Worm (Caenorhabditis elegans) whole organism, young adult: ENCODE measurements around the gene K03B4.8.

Experiments used
- B0019.2 ChIP-seq: fragments of 200-800 bp; sonication (Bioruptor generic); conservative IDR thresholded peaks from 2 replicates; pipeline ENCODE4 v1.3.6; 2022; ENCODE audit warnings: missing genetic modification reagents, missing genetic modification characterization, missing compliant biosample characterization
- B0261.1 ChIP-seq: sonication (generic microtip); optimal IDR thresholded peaks from 2 replicates; lab custom pipeline; 2016; ENCODE audit warnings: mild to moderate bottlenecking, missing genetic modification characterization, moderate library complexity, missing compliant biosample characterization
- F55B11.4 ChIP-seq: sonication (generic microtip); optimal IDR thresholded peaks from 2 replicates; lab custom pipeline; 2016; ENCODE audit warnings: missing compliant biosample characterization, missing genetic modification characterization, borderline replicate concordance; ENCODE audit not compliant: insufficient read depth
- K12H6.12 ChIP-seq: fragments of 200-800 bp; sonication (Bioruptor generic); optimal IDR thresholded peaks from 2 replicates; lab custom pipeline; 2018; ENCODE audit warnings: mild to moderate bottlenecking, missing genetic modification characterization, missing compliant biosample characterization
- T07F8.4 ChIP-seq: sonication (generic microtip); optimal IDR thresholded peaks from 2 replicates; lab custom pipeline; 2016; ENCODE audit warnings: mild to moderate bottlenecking, missing genetic modification characterization, moderate library complexity, missing compliant biosample characterization
- Y53G8AR.9 ChIP-seq: fragments of 200-800 bp; sonication (Bioruptor generic); conservative IDR thresholded peaks from 2 replicates; pipeline ENCODE4 v1.3.6; 2022; ENCODE audit warnings: missing genetic modification reagents, missing genetic modification characterization, missing compliant biosample characterization
- Y56A3A.18 ChIP-seq: fragments of 200-800 bp; sonication (Bioruptor generic); IDR thresholded peaks from 2 replicates; pipeline ENCODE4 v1.3.6; 2022; ENCODE audit warnings: missing genetic modification reagents, missing genetic modification characterization, missing compliant biosample characterization
- Y67H2A.10 ChIP-seq: fragments of 200-800 bp; sonication (Bioruptor generic); conservative IDR thresholded peaks from 2 replicates; pipeline ENCODE4 v1.3.6; 2022; ENCODE audit warnings: missing genetic modification reagents, missing genetic modification characterization, missing compliant biosample characterization
- atf-7 ChIP-seq: sonication (generic microtip); optimal IDR thresholded peaks from 2 replicates; lab custom pipeline; 2017; ENCODE audit warnings: mild to moderate bottlenecking, missing genetic modification characterization, missing compliant biosample characterization
- athp-1 ChIP-seq: sonication (generic microtip); optimal IDR thresholded peaks from 2 replicates; lab custom pipeline; 2017; ENCODE audit warnings: mild to moderate bottlenecking, missing genetic modification characterization, missing compliant biosample characterization
- attf-3 ChIP-seq: fragments of 200-800 bp; sonication (Bioruptor generic); conservative IDR thresholded peaks from 2 replicates; pipeline ENCODE4 v1.3.6; 2022; ENCODE audit warnings: missing genetic modification reagents, missing genetic modification characterization, missing compliant biosample characterization
- attf-5 ChIP-seq: fragments of 200-800 bp; sonication (Bioruptor generic); optimal IDR thresholded peaks from 2 replicates; lab custom pipeline; 2018; ENCODE audit warnings: mild to moderate bottlenecking, missing genetic modification characterization, missing compliant biosample characterization
- attf-6 ChIP-seq: fragments of 200-800 bp; sonication (Bioruptor generic); IDR thresholded peaks from 2 replicates; pipeline ENCODE4 v1.3.6; 2022; ENCODE audit warnings: missing genetic modification reagents, missing genetic modification characterization, missing compliant biosample characterization
- bed-1 ChIP-seq: fragments of 200-800 bp; sonication (Bioruptor generic); IDR thresholded peaks from 2 replicates; pipeline ENCODE4 v1.3.6; 2022; ENCODE audit warnings: missing genetic modification reagents, missing genetic modification characterization, missing compliant biosample characterization
- bed-2 ChIP-seq: fragments of 200-800 bp; sonication (Bioruptor generic); IDR thresholded peaks from 2 replicates; pipeline ENCODE4 v1.3.6; 2022; ENCODE audit warnings: missing genetic modification reagents, missing genetic modification characterization, missing compliant biosample characterization
- ccch-3 ChIP-seq: fragments of 200-800 bp; sonication (Bioruptor generic); optimal IDR thresholded peaks from 2 replicates; lab custom pipeline; 2018; ENCODE audit warnings: mild to moderate bottlenecking, missing genetic modification characterization, missing compliant biosample characterization
- dox-1 ChIP-seq: fragments of 200-800 bp; sonication (Bioruptor generic); IDR thresholded peaks from 2 replicates; pipeline ENCODE4 v1.3.6; 2022; ENCODE audit warnings: missing genetic modification reagents, missing genetic modification characterization, missing compliant biosample characterization
- egl-18 ChIP-seq: fragments of 200-800 bp; sonication (Bioruptor generic); IDR thresholded peaks from 2 replicates; pipeline ENCODE4 v1.3.6; 2022; ENCODE audit warnings: missing genetic modification reagents, missing genetic modification characterization, missing compliant biosample characterization
- egrh-3 ChIP-seq: fragments of 200-800 bp; sonication (Bioruptor generic); IDR thresholded peaks from 2 replicates; pipeline ENCODE4 v1.3.6; 2022; ENCODE audit warnings: missing genetic modification reagents, missing genetic modification characterization, missing compliant biosample characterization
- fkh-3 ChIP-seq: sonication (generic microtip); optimal IDR thresholded peaks from 2 replicates; lab custom pipeline; 2016; ENCODE audit warnings: mild to moderate bottlenecking, missing genetic modification characterization, missing compliant biosample characterization
- gei-17 ChIP-seq: fragments of 200-800 bp; sonication (Bioruptor generic); optimal IDR thresholded peaks from 2 replicates; lab custom pipeline; 2018; ENCODE audit warnings: mild to moderate bottlenecking, missing genetic modification characterization, missing compliant biosample characterization
- him-1 ChIP-seq: sonication (generic microtip); optimal IDR thresholded peaks from 2 replicates; lab custom pipeline; 2016; ENCODE audit warnings: missing genotype, missing genetic modification reagents, missing genetic modification characterization, missing compliant biosample characterization
- hmg-1.2 ChIP-seq: fragments of 200-800 bp; sonication (Bioruptor generic); IDR thresholded peaks from 2 replicates; pipeline ENCODE4 v1.3.6; 2022; ENCODE audit warnings: missing genetic modification reagents, missing genetic modification characterization, missing compliant biosample characterization
- hrde-1 ChIP-seq: sonication (generic microtip); optimal IDR thresholded peaks from 2 replicates; lab custom pipeline; 2016; ENCODE audit warnings: missing genetic modification characterization, mild to moderate bottlenecking, missing compliant biosample characterization, moderate library complexity, missing genotype, missing genetic modification reagents, borderline replicate concordance
- lin-54 ChIP-seq: fragments of 200-800 bp; sonication (Bioruptor generic); optimal IDR thresholded peaks from 2 replicates; lab custom pipeline; 2018; ENCODE audit warnings: mild to moderate bottlenecking, missing genetic modification characterization, missing compliant biosample characterization
- madf-8 ChIP-seq: fragments of 200-800 bp; sonication (Bioruptor generic); conservative IDR thresholded peaks from 2 replicates; pipeline ENCODE4 v1.3.6; 2022; ENCODE audit warnings: missing genetic modification reagents, missing genetic modification characterization, missing compliant biosample characterization
- mel-28 ChIP-seq: sonication (generic microtip); optimal IDR thresholded peaks from 2 replicates; lab custom pipeline; 2016; ENCODE audit warnings: borderline replicate concordance, mild to moderate bottlenecking, missing genetic modification characterization, missing compliant biosample characterization
- nhr-80 ChIP-seq: sonication (generic microtip); optimal IDR thresholded peaks from 2 replicates; lab custom pipeline; 2016; ENCODE audit warnings: missing genetic modification characterization, missing compliant biosample characterization
- rec-8 ChIP-seq, 2 experiments: sonication (generic microtip); optimal IDR thresholded peaks; 2 replicates each; lab custom pipeline; 2016; ENCODE audit warnings: mild to moderate bottlenecking in 2 of 2, missing genetic modification characterization in 2 of 2, missing genetic modification reagents in 2 of 2, missing genotype in 2 of 2, missing biosample characterization in 1 of 2, missing compliant biosample characterization in 1 of 2, moderate library complexity in 1 of 2
- sdz-38 ChIP-seq: sonication (generic microtip); optimal IDR thresholded peaks from 2 replicates; lab custom pipeline; 2016; ENCODE audit warnings: missing genotype, missing genetic modification characterization, missing compliant biosample characterization
- sea-2 ChIP-seq: fragments of 200-800 bp; sonication (Bioruptor generic); IDR thresholded peaks from 2 replicates; pipeline ENCODE4 v1.3.6; 2022; ENCODE audit warnings: missing genetic modification characterization, missing compliant biosample characterization
- tbx-9 ChIP-seq: sonication (generic microtip); optimal IDR thresholded peaks from 2 replicates; lab custom pipeline; 2016; ENCODE audit warnings: borderline replicate concordance, missing genetic modification characterization, inconsistent platforms, missing compliant biosample characterization
- tlf-1 ChIP-seq: fragments of 200-800 bp; sonication (Bioruptor generic); optimal IDR thresholded peaks from 2 replicates; lab custom pipeline; 2018; ENCODE audit warnings: mild to moderate bottlenecking, missing genetic modification characterization, missing compliant biosample characterization
- ztf-25 ChIP-seq: fragments of 200-800 bp; sonication (Bioruptor generic); IDR thresholded peaks from 2 replicates; pipeline ENCODE4 v1.3.6; 2022; ENCODE audit warnings: missing genetic modification reagents, missing genetic modification characterization, missing compliant biosample characterization
- ztf-3 ChIP-seq: fragments of 200-800 bp; sonication (Bioruptor generic); optimal IDR thresholded peaks from 2 replicates; lab custom pipeline; 2018; ENCODE audit warnings: mild to moderate bottlenecking, missing genetic modification characterization, missing compliant biosample characterization

The K03B4.8 gene

DNA sequence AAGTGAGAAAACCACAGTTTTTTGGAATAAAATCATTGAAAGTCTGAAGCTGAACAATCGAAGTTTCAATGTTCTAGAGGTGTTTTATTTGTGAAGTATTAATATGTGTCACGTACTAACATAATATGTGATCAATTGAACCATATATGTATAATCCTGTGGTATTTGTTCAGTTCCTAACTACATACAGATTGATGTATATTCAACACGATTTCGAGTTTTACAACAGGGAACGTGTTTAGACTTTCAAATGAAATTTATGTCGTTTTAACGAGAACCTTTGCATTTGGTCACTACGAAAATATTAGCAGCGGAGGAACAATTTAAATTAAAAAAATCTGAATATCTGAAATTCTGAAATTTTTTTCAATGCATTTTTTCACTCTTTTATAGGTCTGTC lies at the start of gene K03B4.8:
Gene K03B4.8, minus strand, starts transcription at position 101 of the 400 bp plus-strand sequence.
- TF ChIP-seq atf-7, result no peak
- no peak for TF ChIP-seq T07F8.4
- no peak for TF ChIP-seq him-1
- TF ChIP-seq Y56A3A.18, result no peak
- no peak for TF ChIP-seq ztf-3 (GFP tag; lab: Kevin White, UChicago)
- no peak for TF ChIP-seq sdz-38 (tag; lab: Kevin White, UChicago)
- no peak for TF ChIP-seq attf-5 (GFP tag; lab: Kevin White, UChicago)
- TF ChIP-seq tlf-1, result no peak
- no peak for TF ChIP-seq lin-54 (GFP tag; lab: Kevin White, UChicago)
- TF ChIP-seq gei-17 (GFP tag; lab: Kevin White, UChicago), result no peak
- no peak for TF ChIP-seq egrh-3 (GFP tag; lab: Robert Waterston, UW)

DNA sequence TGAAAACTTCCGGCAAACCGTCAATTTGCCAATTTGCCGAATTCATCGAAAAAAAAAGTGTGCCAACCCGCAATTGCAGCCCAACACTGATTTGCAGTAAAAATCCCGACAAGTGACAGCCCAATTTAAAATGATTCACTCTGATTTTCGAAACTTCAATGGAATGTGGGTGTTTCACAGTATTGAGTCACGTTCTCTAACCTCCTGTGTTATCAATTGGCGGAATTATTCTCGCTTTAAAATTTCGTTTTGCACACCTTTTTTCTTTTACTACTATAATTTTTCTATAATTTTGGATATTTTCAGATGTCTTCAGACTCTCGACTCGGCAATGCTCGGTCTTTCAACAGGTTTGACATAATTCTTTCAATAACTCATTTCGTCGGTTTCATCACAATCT lies 47.9 kb upstream of the K03B4.8 start, which contains the start of gene F39G3.5:
Gene F39G3.5, plus strand, starts transcription at position 301 of the 400 bp plus-strand sequence.
- TF ChIP-seq fkh-3 (tag; lab: Kevin White, UChicago) (no peak), madf-8 (GFP tag; lab: Robert Waterston, UW) (no peak), F55B11.4 (no peak), ccch-3 (GFP tag; lab: Kevin White, UChicago) (no peak), rec-8 (tag; optimal IDR thresholded peaks at IDR 0.05; lab: Kevin White, UChicago) (no peak), bed-1 (GFP tag; lab: Robert Waterston, UW) (no peak), hrde-1 (tag; lab: Kevin White, UChicago) (no peak), ztf-25 (no peak), bed-2 (GFP tag; lab: Robert Waterston, UW) (no peak), Y53G8AR.9 (GFP tag; lab: Robert Waterston, UW) (no peak), B0019.2 (GFP tag; lab: Robert Waterston, UW) (no peak), sea-2 (GFP tag; lab: Robert Waterston, UW) (no peak), K12H6.12 (tag; lab: Kevin White, UChicago) (no peak), mel-28 (tag; lab: Kevin White, UChicago) (no peak), hmg-1.2 (no peak), dox-1 (GFP tag; lab: Robert Waterston, UW) (no peak), attf-6 (GFP tag; lab: Robert Waterston, UW) (no peak), B0261.1 (tag; lab: Kevin White, UChicago) (no peak), athp-1 (tag; lab: Kevin White, UChicago) (no peak), tbx-9 (tag; lab: Kevin White, UChicago) (no peak)

- TF ChIP-seq attf-3, result no peak
- TF ChIP-seq egl-18 (GFP tag; lab: Robert Waterston, UW), result no peak
- TF ChIP-seq nhr-80 (tag; lab: Kevin White, UChicago), result peak; percentile 72
- no peak for TF ChIP-seq Y67H2A.10 (GFP tag; lab: Robert Waterston, UW)
- TF ChIP-seq F55B11.4, result no peak
Measured at ce11 chrV:4720884-4721464, 46.6 kb upstream of the K03B4.8 start.
